Worm (Caenorhabditis elegans) whole organism, L2 larva: ENCODE data around the gene D1005.6.

Source experiments
- F13H6.1 ChIP-seq: sonication (generic microtip); optimal IDR thresholded peaks from 2 replicates; lab custom pipeline; 2016; ENCODE audit warnings: missing genetic modification characterization, missing compliant biosample characterization
- ZK546.5 ChIP-seq: sonication (generic microtip); optimal IDR thresholded peaks from 2 replicates; lab custom pipeline; 2017; ENCODE audit warnings: missing biosample characterization, missing genetic modification characterization
- ama-1 ChIP-seq: fragments of 150-350 bp; optimal IDR thresholded peaks from 2 replicates; lab custom pipeline; 2018; ENCODE audit warnings: inconsistent platforms
- blmp-1 ChIP-seq: sonication (generic microtip); optimal IDR thresholded peaks from 2 replicates; lab custom pipeline; 2017; ENCODE audit warnings: missing genetic modification characterization, mild to moderate bottlenecking, missing compliant biosample characterization, antibody characterized with exemption, moderate library complexity; ENCODE audit not compliant: insufficient read depth
- crh-2 ChIP-seq: sonication (generic microtip); optimal IDR thresholded peaks from 2 replicates; lab custom pipeline; 2017; ENCODE audit warnings: missing biosample characterization, missing genetic modification characterization
- egl-27 ChIP-seq: sonication (generic microtip); optimal IDR thresholded peaks from 3 replicates; lab custom pipeline; 2017; ENCODE audit warnings: missing biosample characterization, missing genetic modification reagents, missing genetic modification characterization
- fos-1 ChIP-seq: fragments of 150-350 bp; optimal IDR thresholded peaks from 2 replicates; lab custom pipeline; 2014; ENCODE audit warnings: missing biosample characterization, missing genetic modification characterization
- lin-39 ChIP-seq: fragments of 150-350 bp; optimal IDR thresholded peaks from 2 replicates; lab custom pipeline; 2014; ENCODE audit warnings: missing biosample characterization, missing genetic modification reagents, missing genetic modification characterization
- lsy-2 ChIP-seq, 2 experiments: fragments of 150-350 bp in 1 of 2; sonication (generic microtip) in 1 of 2; optimal IDR thresholded peaks; 2 replicates each; lab custom pipeline; 2014 to 2017; ENCODE audit warnings: missing biosample characterization in 2 of 2, missing genetic modification characterization in 2 of 2
- mdl-1 ChIP-seq, 2 experiments: fragments of 150-350 bp in 1 of 2; sonication (generic microtip) in 1 of 2; optimal IDR thresholded peaks; 2 replicates each; lab custom pipeline; 2017; ENCODE audit warnings: missing biosample characterization in 2 of 2, missing genetic modification characterization in 2 of 2
- nhr-11 ChIP-seq: fragments of 150-350 bp; optimal IDR thresholded peaks from 2 replicates; lab custom pipeline; 2014; ENCODE audit warnings: missing biosample characterization, missing genetic modification characterization
- unc-55 ChIP-seq: fragments of 150-350 bp; sonication (generic microtip); optimal IDR thresholded peaks from 3 replicates; lab custom pipeline; 2014; ENCODE audit warnings: missing biosample characterization, missing genetic modification reagents, missing genetic modification characterization
- zag-1 ChIP-seq: fragments of 150-350 bp; optimal IDR thresholded peaks from 2 replicates; lab custom pipeline; 2014; ENCODE audit warnings: missing biosample characterization, missing genetic modification characterization

DNA sequence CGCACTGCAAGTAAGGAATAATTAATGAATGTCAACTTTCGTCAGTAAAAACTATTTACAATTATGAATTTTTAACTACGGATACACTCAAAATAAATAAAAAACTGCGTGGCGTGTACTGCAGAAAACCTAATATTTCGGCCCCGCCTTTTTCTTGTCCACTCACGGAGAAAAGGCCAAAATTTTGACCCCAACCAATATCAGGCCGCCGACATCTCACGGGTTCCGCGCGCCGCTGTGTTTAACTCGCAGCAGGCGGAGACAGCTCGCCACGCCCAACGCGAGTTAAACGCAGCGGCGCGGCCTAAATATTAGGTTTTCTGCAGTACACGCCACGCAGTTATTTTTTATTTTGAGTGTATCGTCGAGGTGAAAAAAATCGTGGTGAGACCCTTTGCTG is 6.6 kb upstream of the D1005.6 start:
- TF ChIP-seq lsy-2 (tag; optimal IDR thresholded peaks at IDR 0.05; lab: Kevin White, UChicago), result no peak
- no peak for TF ChIP-seq lin-39 (tag; lab: Kevin White, UChicago)
- TF ChIP-seq ZK546.5 (tag; lab: Kevin White, UChicago), result no peak
- TF ChIP-seq crh-2, result no peak
- no peak for TF ChIP-seq blmp-1 (tag; lab: Kevin White, UChicago)
- no peak for TF ChIP-seq fos-1 (tag; lab: Kevin White, UChicago)
- TF ChIP-seq unc-55 (GFP tag; lab: Kevin White, UChicago), result no peak
- TF ChIP-seq ama-1 (lab: Kevin White, UChicago), result no peak
- TF ChIP-seq mdl-1 (tag; optimal IDR thresholded peaks at IDR 0.05; lab: Kevin White, UChicago), result no peak
- TF ChIP-seq F13H6.1, result no peak
- TF ChIP-seq egl-27, result no peak
- TF ChIP-seq zag-1, result no peak
- TF ChIP-seq nhr-11 (tag; lab: Kevin White, UChicago), result no peak
